Worm (Caenorhabditis elegans) whole organism, mixed stage, embryonic: ENCODE data around the gene dos-1.

Experiments used
- mab-5 ChIP-seq: fragments of 150-350 bp; optimal IDR thresholded peaks from 2 replicates; lab custom pipeline; 2014; ENCODE audit warnings: missing biosample characterization, missing genetic modification characterization
- nhr-12 ChIP-seq: fragments of 150-350 bp; optimal IDR thresholded peaks from 2 replicates; lab custom pipeline; 2014; ENCODE audit warnings: missing biosample characterization, missing genetic modification characterization
- snpc-4 ChIP-seq: fragments of 150-350 bp; optimal IDR thresholded peaks from 2 replicates; lab custom pipeline; 2014; ENCODE audit warnings: missing biosample characterization, missing genetic modification characterization

ce11 chrIII:9144744-9145390, 41.1 kb downstream of the dos-1 start, which contains the start of the genes ZK512.2 and ZK512.4:
- TF ChIP-seq nhr-12 (tag; lab: Kevin White, UChicago) (no peak), mab-5 (tag; lab: Kevin White, UChicago) (no peak), snpc-4 (tag; lab: Kevin White, UChicago) (no peak)
